Fruit fly (Drosophila melanogaster): ENCODE data around the gene b.
A peak's percentile ranks its signal among the peaks of the same experiment; 100 is the strongest.

The b gene

DNA sequence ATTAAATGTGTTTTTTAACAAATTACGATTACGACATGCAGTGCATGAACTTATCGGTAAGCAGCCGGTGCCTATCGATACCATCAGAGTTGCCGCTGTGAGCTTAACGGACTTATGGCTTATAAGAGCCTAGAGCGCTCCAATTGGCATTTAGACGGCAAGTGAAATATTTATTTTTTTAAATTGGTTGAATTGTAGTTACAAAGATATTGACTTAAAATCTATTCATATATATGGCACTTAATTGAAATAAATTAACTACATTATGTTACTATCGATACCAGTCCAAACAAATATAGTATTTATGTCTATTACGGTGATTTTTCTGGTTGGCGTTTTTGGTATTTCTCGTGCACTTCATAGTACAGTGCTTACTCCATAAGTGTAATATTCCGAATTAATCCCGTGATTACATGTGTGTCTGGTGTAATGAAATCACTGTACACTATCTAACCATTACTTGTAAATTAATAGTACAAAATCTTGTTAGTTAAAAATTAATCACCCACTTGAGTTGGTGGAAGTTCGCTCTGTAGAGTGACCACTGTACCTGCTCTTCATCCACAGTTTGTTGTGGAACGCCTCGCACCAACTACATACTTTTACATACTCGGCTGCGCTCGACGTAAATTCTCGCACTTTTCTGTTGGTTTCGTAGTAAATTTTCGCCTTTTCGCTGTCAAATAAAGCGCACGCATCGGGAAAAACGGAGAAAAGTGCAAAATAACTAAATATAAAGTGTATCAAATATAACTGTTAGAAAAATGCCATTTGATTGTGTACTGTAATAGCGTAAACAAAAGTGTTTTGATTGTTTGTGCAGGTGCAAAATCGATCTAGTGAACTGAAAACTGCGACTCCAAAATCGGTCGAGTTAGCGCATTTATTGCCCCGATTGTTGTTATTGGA, 14.2 kb downstream of the b start, which contains the start of the genes mRpS23 and CenG1A (continued):
- TF ChIP-seq vfl (GFP tag; optimal IDR thresholded peaks at IDR 0.05) (peak; percentile 100), CG31388 (GFP tag; optimal IDR thresholded peaks at IDR 0.05) (peak; percentile 99), caup (GFP tag; optimal IDR thresholded peaks at IDR 0.05; ENCODE audit: severe bottlenecking) (peak; percentile 100), BtbVII (GFP tag; optimal IDR thresholded peaks at IDR 0.05) (peak; percentile 100), Hand (GFP tag; optimal IDR thresholded peaks at IDR 0.05) (peak; percentile 99), wek (GFP tag; optimal IDR thresholded peaks at IDR 0.05) (peak; percentile 99), E2f2 (GFP tag; IDR thresholded peaks at IDR 0.05) (peak; percentile 95), fu2 (GFP tag; optimal IDR thresholded peaks at IDR 0.05) (peak; percentile 100), gsb-n (tag; optimal IDR thresholded peaks at IDR 0.05) (peak; percentile 100), CG6765 (GFP tag; optimal IDR thresholded peaks at IDR 0.05) (peak; percentile 100), ato (GFP tag; IDR thresholded peaks at IDR 0.05; ENCODE audit: partially characterized antibody) (0 out of 2 replicates have a peak, but pooled peaks have one; percentile 33), Side (GFP tag; optimal IDR thresholded peaks at IDR 0.05) (peak; percentile 100), Xrp1 (GFP tag; IDR thresholded peaks at IDR 0.05) (peak; percentile 100), CG13775 (GFP tag; optimal IDR thresholded peaks at IDR 0.05) (peak; percentile 99), pita (GFP tag; optimal IDR thresholded peaks at IDR 0.05) (no peak), odd (GFP tag; optimal IDR thresholded peaks at IDR 0.05) (peak; percentile 100), sob (GFP tag; IDR thresholded peaks at IDR 0.05) (peak; percentile 100), CG8478 (optimal IDR thresholded peaks at IDR 0.05) (no peak), sr (GFP tag; IDR thresholded peaks at IDR 0.05) (peak; percentile 100), nerfin-1 (tag; optimal IDR thresholded peaks at IDR 0.05) (peak; percentile 100), emc (GFP tag; optimal IDR thresholded peaks at IDR 0.05) (peak; percentile 99), Atf6 (GFP tag; IDR thresholded peaks at IDR 0.05) (peak; percentile 100), dmrt99B (tag; optimal IDR thresholded peaks at IDR 0.05) (peak; percentile 100), Abd-B (GFP tag; optimal IDR thresholded peaks at IDR 0.05) (peak; percentile 99), CG11093 (GFP tag; IDR thresholded peaks at IDR 0.05) (peak; percentile 100), fd64A (GFP tag; optimal IDR thresholded peaks at IDR 0.05) (peak; percentile 100), MBD-R2 (GFP tag; IDR thresholded peaks at IDR 0.05) (peak; percentile 100), lov (optimal IDR thresholded peaks at IDR 0.05) (no peak), lov (GFP tag; IDR thresholded peaks at IDR 0.05) (peak; percentile 100), ATbp (GFP tag; optimal IDR thresholded peaks at IDR 0.05) (peak; percentile 100), pnt (GFP tag; optimal IDR thresholded peaks at IDR 0.05) (peak; percentile 100), CG8281 (tag; optimal IDR thresholded peaks at IDR 0.05) (peak; percentile 96), BEAF-32 (GFP tag; optimal IDR thresholded peaks at IDR 0.05) (peak; percentile 92), CG18011 (GFP tag; optimal IDR thresholded peaks at IDR 0.05) (peak; percentile 94), seq (GFP tag; IDR thresholded peaks at IDR 0.05) (peak; percentile 100), dmrt11E (tag; optimal IDR thresholded peaks at IDR 0.05) (peak; percentile 99), Dref (GFP tag; IDR thresholded peaks at IDR 0.05) (peak; percentile 70), z (GFP tag; IDR thresholded peaks at IDR 0.05) (peak; percentile 88), H2.0 (GFP tag; IDR thresholded peaks at IDR 0.05) (peak; percentile 100), Sox100B (GFP tag; optimal IDR thresholded peaks at IDR 0.05) (peak; percentile 99), jigr1 (GFP tag; IDR thresholded peaks at IDR 0.05) (peak; percentile 99), fd3F (GFP tag; optimal IDR thresholded peaks at IDR 0.05) (peak; percentile 100), CG32772 (GFP tag; IDR thresholded peaks at IDR 0.05) (peak; percentile 100), Dip2 (GFP tag; IDR thresholded peaks at IDR 0.05) (peak; percentile 85), NFAT (GFP tag; IDR thresholded peaks at IDR 0.05) (peak; percentile 100), CG4707 (GFP tag; optimal IDR thresholded peaks at IDR 0.05) (peak; percentile 99), CG2116 (GFP tag; optimal IDR thresholded peaks at IDR 0.05) (peak; percentile 95), CG4617 (GFP tag; optimal IDR thresholded peaks at IDR 0.05; ENCODE audit: borderline replicate concordance) (peak; percentile 100), Bdp1 (GFP tag; optimal IDR thresholded peaks at IDR 0.05) (peak; percentile 96)

Data from whole organism, embryonic.